Worm (Caenorhabditis elegans) whole organism, L3 larva: ENCODE data around the gene ZK1240.2.

ENCODE experiments used
- R02D3.7 ChIP-seq: fragments of 150-350 bp; optimal IDR thresholded peaks from 2 replicates; lab custom pipeline; 2014; ENCODE audit warnings: missing biosample characterization, missing genetic modification characterization
- ZK546.5 ChIP-seq: sonication (generic microtip); optimal IDR thresholded peaks from 2 replicates; lab custom pipeline; 2017; ENCODE audit warnings: missing biosample characterization, missing genetic modification characterization
- aly-2 ChIP-seq: fragments of 150-350 bp; optimal IDR thresholded peaks from 2 replicates; lab custom pipeline; 2014; ENCODE audit warnings: missing biosample characterization, missing genetic modification characterization
- ama-1 ChIP-seq: fragments of 150-350 bp; optimal IDR thresholded peaks from 2 replicates; lab custom pipeline; 2018
- ceh-16 ChIP-seq: sonication (generic microtip); optimal IDR thresholded peaks from 2 replicates; lab custom pipeline; 2017; ENCODE audit warnings: missing biosample characterization, missing genetic modification characterization
- ceh-28 ChIP-seq: fragments of 150-350 bp; optimal IDR thresholded peaks from 2 replicates; lab custom pipeline; 2014; ENCODE audit warnings: missing biosample characterization, missing genetic modification reagents, missing genetic modification characterization
- ceh-9 ChIP-seq: sonication (generic microtip); optimal IDR thresholded peaks from 2 replicates; lab custom pipeline; 2018; ENCODE audit warnings: missing biosample characterization, missing genetic modification characterization
- egl-27 ChIP-seq: sonication (generic microtip); optimal IDR thresholded peaks from 4 replicates; lab custom pipeline; 2017; ENCODE audit warnings: missing biosample characterization, missing genetic modification reagents, missing genetic modification characterization
- egl-5 ChIP-seq: fragments of 150-350 bp; optimal IDR thresholded peaks from 2 replicates; lab custom pipeline; 2017; ENCODE audit warnings: missing biosample characterization, missing genetic modification reagents, missing genetic modification characterization, inconsistent platforms
- elt-1 ChIP-seq: fragments of 150-350 bp; optimal IDR thresholded peaks from 2 replicates; lab custom pipeline; 2014; ENCODE audit warnings: missing biosample characterization, missing genetic modification characterization
- elt-2 ChIP-seq: sonication (generic microtip); optimal IDR thresholded peaks from 2 replicates; lab custom pipeline; 2016; ENCODE audit warnings: missing genetic modification reagents, mild to moderate bottlenecking, missing genetic modification characterization, missing compliant biosample characterization
- eor-1 ChIP-seq, 2 experiments: fragments of 150-350 bp; optimal IDR thresholded peaks; 2 replicates each; lab custom pipeline; 2014 to 2018; ENCODE audit warnings: missing biosample characterization in 2 of 2, missing genetic modification characterization in 2 of 2
- fkh-10 ChIP-seq: sonication (generic microtip); optimal IDR thresholded peaks from 2 replicates; lab custom pipeline; 2017; ENCODE audit warnings: missing biosample characterization, missing genetic modification reagents, missing genetic modification characterization
- fkh-2 ChIP-seq: fragments of 150-350 bp; optimal IDR thresholded peaks from 2 replicates; lab custom pipeline; 2014; ENCODE audit warnings: missing biosample characterization, missing genetic modification reagents, missing genetic modification characterization
- fos-1 ChIP-seq: fragments of 150-350 bp; optimal IDR thresholded peaks from 2 replicates; lab custom pipeline; 2014; ENCODE audit warnings: missing biosample characterization, missing genetic modification characterization
- jun-1 ChIP-seq: fragments of 150-350 bp; optimal IDR thresholded peaks from 2 replicates; lab custom pipeline; 2014; ENCODE audit warnings: missing biosample characterization, missing genetic modification reagents, missing genetic modification characterization
- lin-15B ChIP-seq: fragments of 150-350 bp; optimal IDR thresholded peaks from 2 replicates; lab custom pipeline; 2014; ENCODE audit warnings: missing biosample characterization, missing genetic modification characterization
- lin-39 ChIP-seq: fragments of 150-350 bp; optimal IDR thresholded peaks from 2 replicates; lab custom pipeline; 2018; ENCODE audit warnings: missing biosample characterization, missing genetic modification reagents, missing genetic modification characterization
- lsy-12 ChIP-seq: sonication (generic microtip); optimal IDR thresholded peaks from 2 replicates; lab custom pipeline; 2016; ENCODE audit warnings: mild to moderate bottlenecking, missing genetic modification characterization, missing compliant biosample characterization
- mdl-1 ChIP-seq: fragments of 150-350 bp; optimal IDR thresholded peaks from 2 replicates; lab custom pipeline; 2014; ENCODE audit warnings: missing biosample characterization, missing genetic modification characterization
- mml-1 ChIP-seq: fragments of 150-350 bp; sonication (generic microtip); optimal IDR thresholded peaks from 3 replicates; lab custom pipeline; 2014; ENCODE audit warnings: missing biosample characterization, missing genetic modification characterization
- nhr-12 ChIP-seq: fragments of 150-350 bp; optimal IDR thresholded peaks from 2 replicates; lab custom pipeline; 2014; ENCODE audit warnings: missing biosample characterization, missing genetic modification characterization
- nhr-23 ChIP-seq: fragments of 150-350 bp; optimal IDR thresholded peaks from 2 replicates; lab custom pipeline; 2014; ENCODE audit warnings: missing biosample characterization, missing genetic modification reagents, missing genetic modification characterization
- nhr-237 ChIP-seq: fragments of 150-350 bp; optimal IDR thresholded peaks from 2 replicates; lab custom pipeline; 2014; ENCODE audit warnings: missing biosample characterization, missing genetic modification characterization
- nhr-25 ChIP-seq: sonication (generic microtip); optimal IDR thresholded peaks from 2 replicates; lab custom pipeline; 2017; ENCODE audit warnings: missing biosample characterization, missing genetic modification characterization
- nhr-28 ChIP-seq: fragments of 150-350 bp; optimal IDR thresholded peaks from 2 replicates; lab custom pipeline; 2014; ENCODE audit warnings: missing biosample characterization, missing genetic modification characterization
- nhr-67 ChIP-seq: fragments of 150-350 bp; optimal IDR thresholded peaks from 2 replicates; lab custom pipeline; 2014; ENCODE audit warnings: missing biosample characterization, missing genetic modification characterization
- nhr-76 ChIP-seq: fragments of 150-350 bp; sonication (generic microtip); optimal IDR thresholded peaks from 5 replicates; lab custom pipeline; 2014; ENCODE audit warnings: missing biosample characterization, missing genetic modification characterization
- pha-4 ChIP-seq: fragments of 150-350 bp; optimal IDR thresholded peaks from 2 replicates; lab custom pipeline; 2014; ENCODE audit warnings: missing biosample characterization, missing genetic modification reagents, missing genetic modification characterization
- pqm-1 ChIP-seq: fragments of 150-350 bp; optimal IDR thresholded peaks from 2 replicates; lab custom pipeline; 2017; ENCODE audit warnings: missing biosample characterization, missing genetic modification characterization, inconsistent platforms
- skn-1 ChIP-seq: fragments of 150-350 bp; optimal IDR thresholded peaks from 2 replicates; lab custom pipeline; 2014; ENCODE audit warnings: missing biosample characterization, missing genetic modification characterization
- unc-62 ChIP-seq: fragments of 150-350 bp; sonication (generic microtip); optimal IDR thresholded peaks from 4 replicates; lab custom pipeline; 2014; ENCODE audit warnings: missing biosample characterization, missing genetic modification reagents, missing genetic modification characterization
- zag-1 ChIP-seq: fragments of 150-350 bp; optimal IDR thresholded peaks from 2 replicates; lab custom pipeline; 2014; ENCODE audit warnings: missing biosample characterization, missing genetic modification characterization

Gene ZK1240.2

ce11 chrII:2317883-2318357 is 5.3 kb upstream of the ZK1240.2 start, which contains the start of the genes ZK1240.5 and ZK1240.9:
Gene ZK1240.5 (minus strand): TSS chrII:2317933.
Gene ZK1240.9 (plus strand): TSS chrII:2318189.
- TF ChIP-seq ceh-16 (tag; lab: Kevin White, UChicago) (no peak), ZK546.5 (tag; lab: Kevin White, UChicago) (no peak), elt-2 (tag; lab: Kevin White, UChicago) (peak; percentile 74)
- TF ChIP-seq, all 47 proteins: peak for 1

- TF ChIP-seq elt-2 (tag; lab: Kevin White, UChicago): peak; percentile 82
- TF ChIP-seq skn-1 (tag; lab: Kevin White, UChicago): no peak
- no peak for TF ChIP-seq ceh-16 (tag; lab: Kevin White, UChicago)
- TF ChIP-seq pqm-1: peak; percentile 59
Measured at ce11 chrII:2320097-2320496, 3.1 kb upstream of the ZK1240.2 start, which contains the start of gene ZK1240.3. Gene ZK1240.3 (plus strand): TSS chrII:2320334.

ce11 chrII:2324956-2325355 is 1.8 kb downstream of the ZK1240.2 start, which contains the start of gene ZK1240.11:
Gene ZK1240.11 (plus strand): TSS chrII:2325256.
- TF ChIP-seq fkh-2 (tag; lab: Kevin White, UChicago): no peak
- no peak for TF ChIP-seq lin-39 (tag; lab: Kevin White, UChicago)
- no peak for TF ChIP-seq nhr-25
- no peak for TF ChIP-seq ama-1 (lab: Kevin White, UChicago)
- no peak for TF ChIP-seq nhr-12 (tag; lab: Kevin White, UChicago)
- TF ChIP-seq nhr-237 (tag; lab: Kevin White, UChicago): no peak
- TF ChIP-seq nhr-67 (tag; lab: Kevin White, UChicago): no peak
- TF ChIP-seq elt-1 (tag; lab: Kevin White, UChicago): no peak
- TF ChIP-seq skn-1 (tag; lab: Kevin White, UChicago): no peak
- no peak for TF ChIP-seq zag-1
- no peak for TF ChIP-seq elt-2 (tag; lab: Kevin White, UChicago)
- TF ChIP-seq ceh-9 (tag; lab: Kevin White, UChicago): no peak

- no peak for TF ChIP-seq nhr-12 (tag; lab: Kevin White, UChicago)
- TF ChIP-seq ama-1 (lab: Kevin White, UChicago): no peak
- TF ChIP-seq nhr-25: no peak
- no peak for TF ChIP-seq lin-15B (tag; lab: Kevin White, UChicago)
- TF ChIP-seq pha-4 (tag; lab: Kevin White, UChicago): no peak
- TF ChIP-seq elt-1 (tag; lab: Kevin White, UChicago): no peak
- no peak for TF ChIP-seq nhr-23 (tag; lab: Kevin White, UChicago)
- no peak for TF ChIP-seq eor-1 (tag; optimal IDR thresholded peaks at IDR 0.05; lab: Kevin White, UChicago)
- TF ChIP-seq unc-62: no peak
- TF ChIP-seq nhr-67 (tag; lab: Kevin White, UChicago): no peak
- no peak for TF ChIP-seq mdl-1 (tag; lab: Kevin White, UChicago)
- no peak for TF ChIP-seq lsy-12 (tag; lab: Kevin White, UChicago)
- no peak for TF ChIP-seq fkh-10 (GFP tag; lab: Kevin White, UChicago)
- no peak for TF ChIP-seq ceh-28
- TF ChIP-seq aly-2 (tag; lab: Kevin White, UChicago): no peak
Measured at ce11 chrII:2328963-2329442, 5.8 kb downstream of the ZK1240.2 start, which contains the start of the genes ZK1240.8 and ZK1240.1. Gene ZK1240.8 (minus strand): TSS chrII:2329063. Gene ZK1240.1 (plus strand): TSS chrII:2329392.

- TF ChIP-seq fkh-2 (tag; lab: Kevin White, UChicago) (no peak), fkh-10 (GFP tag; lab: Kevin White, UChicago) (no peak), nhr-76 (no peak), elt-2 (tag; lab: Kevin White, UChicago) (no peak), nhr-237 (tag; lab: Kevin White, UChicago) (no peak), egl-5 (tag; lab: Kevin White, UChicago) (no peak), pha-4 (tag; lab: Kevin White, UChicago) (no peak), lin-39 (tag; lab: Kevin White, UChicago) (no peak), jun-1 (no peak), fos-1 (tag; lab: Kevin White, UChicago) (no peak), ZK546.5 (tag; lab: Kevin White, UChicago) (no peak), lsy-12 (tag; lab: Kevin White, UChicago) (no peak), mml-1 (no peak), ama-1 (lab: Kevin White, UChicago) (no peak), egl-27 (tag; lab: Kevin White, UChicago) (no peak), R02D3.7 (tag; lab: Kevin White, UChicago) (no peak), zag-1 (no peak), nhr-28 (tag; lab: Kevin White, UChicago) (no peak), mdl-1 (tag; lab: Kevin White, UChicago) (no peak), nhr-23 (tag; lab: Kevin White, UChicago) (no peak)
Measured at ce11 chrII:2330462-2330861, 7.3 kb downstream of the ZK1240.2 start.
